Worm (Caenorhabditis elegans): Measurements from ENCODE around the gene cnc-4.

DNA sequence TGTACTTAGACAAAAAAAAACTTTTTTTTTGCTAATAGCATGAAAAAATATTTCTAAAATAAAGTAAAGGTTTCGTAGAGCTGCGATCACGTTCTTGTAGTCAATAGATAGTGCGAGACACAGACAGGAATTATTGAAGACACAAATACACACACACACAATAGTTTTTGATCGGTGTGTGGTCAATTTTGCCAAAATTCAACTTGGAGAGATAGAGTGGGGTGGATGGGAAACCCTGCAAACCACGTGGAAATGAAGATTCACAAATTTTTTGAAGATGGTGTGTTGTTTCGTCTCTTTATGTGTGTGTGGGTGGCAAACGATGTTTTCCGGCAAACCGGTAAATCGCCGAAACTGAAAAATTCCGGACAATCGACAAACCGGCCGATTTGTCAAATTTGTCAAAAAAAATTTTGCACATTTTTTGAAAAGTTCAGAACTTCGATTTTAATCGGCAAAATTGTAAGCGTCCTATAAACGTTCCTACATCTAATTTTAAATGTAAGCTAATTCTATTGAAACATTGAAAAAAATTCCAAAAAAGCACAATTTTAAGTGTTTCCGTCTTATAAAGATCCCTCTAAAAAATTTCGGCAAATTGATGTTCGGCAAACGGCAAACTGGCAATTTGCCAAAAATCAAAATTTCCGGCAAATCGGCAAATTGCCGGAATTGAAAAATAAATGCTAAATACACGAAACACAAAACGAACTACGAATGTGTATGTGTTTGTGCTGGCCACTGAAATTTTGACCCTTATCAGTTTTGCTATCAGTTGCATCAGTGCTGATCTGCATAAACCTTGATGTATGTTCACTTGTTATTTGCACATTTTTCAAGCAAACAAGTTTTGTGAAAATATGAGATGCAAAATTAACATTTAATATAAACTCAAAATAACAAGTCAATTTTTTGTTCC, 14.2 kb upstream of the cnc-4 start:
- TF ChIP-seq blmp-1 (tag; optimal IDR thresholded peaks at IDR 0.05; ENCODE audit: insufficient read depth) (no peak), mdl-1 (tag; optimal IDR thresholded peaks at IDR 0.05) (no peak), unc-62 (GFP tag; optimal IDR thresholded peaks at IDR 0.05) (no peak), ztf-11 (tag; optimal IDR thresholded peaks at IDR 0.05) (no peak), mab-5 (tag; optimal IDR thresholded peaks at IDR 0.05) (no peak), snpc-4 (tag; optimal IDR thresholded peaks at IDR 0.05) (no peak), sma-3 (GFP tag; optimal IDR thresholded peaks at IDR 0.05) (no peak), lin-11 (tag; optimal IDR thresholded peaks at IDR 0.05) (no peak), alr-1 (tag; optimal IDR thresholded peaks at IDR 0.05) (no peak)

Data from whole organism, L2 larva.